Worm (Caenorhabditis elegans): Measurements from ENCODE around the gene ZK688.11.
A peak's percentile ranks its signal among the peaks of the same experiment; 100 is the strongest.

The ZK688.11 gene

DNA sequence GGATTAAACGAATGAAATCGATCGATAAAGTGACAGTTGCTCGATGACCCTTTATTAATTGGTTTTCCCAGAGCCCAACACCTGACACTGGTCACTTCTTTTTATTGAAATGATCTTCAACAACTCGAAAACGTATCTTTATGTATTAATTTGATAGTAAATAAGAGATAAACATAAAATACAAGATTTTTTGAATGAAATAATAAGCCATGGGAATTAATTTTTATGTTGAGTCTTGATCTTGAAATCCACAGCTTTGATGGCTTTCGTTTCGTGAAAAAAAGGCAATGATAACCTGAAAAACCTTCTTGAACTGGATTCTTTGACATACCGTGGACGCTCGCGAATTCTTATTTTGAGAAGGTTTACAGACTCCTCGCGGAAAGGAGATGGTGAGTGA, 22.8 kb upstream of the ZK688.11 start, which contains the start of gene pcp-5:
Gene pcp-5 (minus strand): TSS at position 101 of the 400 bp plus-strand sequence.
- TF ChIP-seq T23F11.4 (GFP tag; optimal IDR thresholded peaks at IDR 0.05) (no peak), tbx-2 (tag; optimal IDR thresholded peaks at IDR 0.05) (no peak), unc-55 (GFP tag; optimal IDR thresholded peaks at IDR 0.05) (peak; percentile 6), ceh-31 (tag; optimal IDR thresholded peaks at IDR 0.05) (no peak)

ce11 chrIII:7903427-7903826, 18.7 kb upstream of the ZK688.11 start:
- TF ChIP-seq fax-1 (tag; optimal IDR thresholded peaks at IDR 0.05) = no peak

DNA sequence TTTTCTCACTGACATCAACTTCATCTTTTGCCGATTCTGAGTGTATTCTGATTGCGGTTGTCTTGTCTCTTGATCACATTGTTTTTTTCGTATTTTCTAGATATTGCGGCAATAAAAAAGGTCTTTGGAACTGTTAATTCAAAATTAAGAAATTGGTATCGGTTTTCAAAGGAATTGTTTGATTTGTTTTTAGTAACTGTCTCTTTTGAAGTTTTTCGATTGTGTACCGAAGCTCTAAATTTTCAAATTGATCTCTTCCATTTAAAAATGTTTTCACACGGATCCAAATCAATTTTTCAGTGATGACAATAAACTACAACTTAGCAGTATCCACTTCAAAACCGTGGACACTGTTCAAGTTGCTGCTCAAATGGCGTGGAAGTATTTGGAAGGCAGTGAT, 16.0 kb upstream of the ZK688.11 start, which contains the start of gene best-24:
Gene best-24 (plus strand): TSS at position 301 of the 400 bp plus-strand sequence.
- no peak for TF ChIP-seq C38D4.7 (GFP tag; optimal IDR thresholded peaks at IDR 0.05)
- no peak for TF ChIP-seq T23F11.4 (GFP tag; optimal IDR thresholded peaks at IDR 0.05)
- no peak for TF ChIP-seq ceh-30 (tag; optimal IDR thresholded peaks at IDR 0.05)
- no peak for TF ChIP-seq unc-42 (tag; optimal IDR thresholded peaks at IDR 0.05)
- TF ChIP-seq fkh-10 (GFP tag; optimal IDR thresholded peaks at IDR 0.05) = no peak
- TF ChIP-seq ceh-45 (GFP tag; IDR thresholded peaks at IDR 0.05) = no peak
- TF ChIP-seq elt-2 (tag; optimal IDR thresholded peaks at IDR 0.05) = no peak
- no peak for TF ChIP-seq ama-1 (optimal IDR thresholded peaks at IDR 0.05)

DNA sequence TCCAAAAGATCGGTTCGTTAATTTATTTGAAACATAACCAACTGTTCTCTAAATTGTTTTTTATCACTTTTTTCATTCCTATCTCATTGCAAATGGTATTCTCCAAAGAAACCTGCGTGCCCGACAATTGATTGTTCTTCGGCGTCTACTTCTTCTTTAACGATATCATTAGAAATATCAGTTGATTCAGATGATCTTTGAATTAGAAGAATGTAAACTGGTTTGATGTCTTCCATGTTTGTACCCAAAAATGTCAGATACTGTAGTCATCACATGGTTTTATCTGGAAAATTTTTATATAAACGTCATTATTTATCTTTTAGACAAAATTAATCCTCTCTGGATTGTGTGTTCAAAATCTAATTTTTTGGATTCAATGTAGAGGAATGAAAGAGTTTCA, 13.0 kb upstream of the ZK688.11 start:
- TF ChIP-seq ceh-31 (tag; optimal IDR thresholded peaks at IDR 0.05) (no peak), ceh-24 (tag; optimal IDR thresholded peaks at IDR 0.05) (no peak), pag-3 (tag; optimal IDR thresholded peaks at IDR 0.05; ENCODE audit: borderline replicate concordance) (no peak), pat-9 (tag; optimal IDR thresholded peaks at IDR 0.05) (no peak), nhr-11 (tag; optimal IDR thresholded peaks at IDR 0.05) (no peak), unc-3 (GFP tag; conservative IDR thresholded peaks at IDR 0.05) (no peak), unc-3 (tag; optimal IDR thresholded peaks at IDR 0.05) (no peak), C38D4.7 (GFP tag; optimal IDR thresholded peaks at IDR 0.05) (no peak), tbx-7 (tag; optimal IDR thresholded peaks at IDR 0.05) (no peak), ref-2 (tag; optimal IDR thresholded peaks at IDR 0.05) (no peak), unc-42 (tag; optimal IDR thresholded peaks at IDR 0.05) (no peak), sox-2 (GFP tag; IDR thresholded peaks at IDR 0.05) (no peak), syd-9 (tag; optimal IDR thresholded peaks at IDR 0.05) (no peak), pax-1 (tag; optimal IDR thresholded peaks at IDR 0.05) (no peak), Y22D7AL.16 (tag; optimal IDR thresholded peaks at IDR 0.05) (no peak)

DNA sequence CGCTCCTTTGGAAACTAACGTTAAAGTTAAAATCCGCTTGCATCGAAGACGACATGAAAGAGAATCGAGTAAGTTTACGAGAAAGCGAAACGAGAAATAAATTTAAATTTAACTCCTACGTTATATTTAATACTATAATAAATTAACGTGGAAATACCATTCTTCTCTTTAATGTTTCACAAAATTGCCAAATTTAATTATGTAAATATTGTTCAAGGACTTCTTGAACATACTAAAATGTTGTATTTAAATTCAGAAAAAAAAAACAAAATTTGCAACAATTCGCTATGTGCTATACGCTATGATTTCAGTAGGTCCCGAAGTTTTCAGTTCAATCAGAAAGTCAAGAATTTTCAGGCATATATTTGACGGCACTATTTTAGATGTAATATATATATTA, 12.2 kb upstream of the ZK688.11 start, which contains the start of gene ZK688.10:
Gene ZK688.10 (minus strand): TSS at position 101 of the 400 bp plus-strand sequence.
- no peak for TF ChIP-seq T23F11.4 (GFP tag; optimal IDR thresholded peaks at IDR 0.05)
- no peak for TF ChIP-seq eyg-1 (tag; optimal IDR thresholded peaks at IDR 0.05)
- TF ChIP-seq C08G9.2 (tag; optimal IDR thresholded peaks at IDR 0.05) = no peak
- TF ChIP-seq npax-4 (tag; optimal IDR thresholded peaks at IDR 0.05) = no peak
- TF ChIP-seq pros-1 (tag; optimal IDR thresholded peaks at IDR 0.05) = no peak
- no peak for TF ChIP-seq unc-3 (GFP tag; conservative IDR thresholded peaks at IDR 0.05)
- TF ChIP-seq unc-3 (tag; optimal IDR thresholded peaks at IDR 0.05) = no peak
- no peak for TF ChIP-seq syd-9 (tag; optimal IDR thresholded peaks at IDR 0.05)
- TF ChIP-seq fkh-10 (GFP tag; optimal IDR thresholded peaks at IDR 0.05) = no peak
- TF ChIP-seq pha-2 (tag; optimal IDR thresholded peaks at IDR 0.05) = no peak
- no peak for TF ChIP-seq nhr-232 (tag; optimal IDR thresholded peaks at IDR 0.05)
- TF ChIP-seq gmeb-2 (tag; optimal IDR thresholded peaks at IDR 0.05) = no peak
- no peak for TF ChIP-seq Y22D7AL.16 (tag; optimal IDR thresholded peaks at IDR 0.05)
- no peak for TF ChIP-seq nhr-11 (tag; optimal IDR thresholded peaks at IDR 0.05)
- TF ChIP-seq ceh-18 (tag; optimal IDR thresholded peaks at IDR 0.05) = no peak
- no peak for TF ChIP-seq ceh-14 (tag; optimal IDR thresholded peaks at IDR 0.05)
- TF ChIP-seq ceh-48 (tag; optimal IDR thresholded peaks at IDR 0.05) = no peak
- no peak for TF ChIP-seq K02D7.2 (tag; optimal IDR thresholded peaks at IDR 0.05)
- no peak for TF ChIP-seq elt-2 (tag; optimal IDR thresholded peaks at IDR 0.05)
